Fruit fly (Drosophila melanogaster) whole organism, embryonic: ENCODE data around the gene Art8.

Experiments used
- Bgb ChIP-seq: fragments of 200-800 bp; sonication (Bioruptor generic); IDR thresholded peaks from 2 replicates; pipeline ENCODE4 v1.3.6; 2022; ENCODE audit warnings: missing biosample characterization, missing genetic modification characterization; ENCODE audit not compliant: partially characterized antibody
- C15 ChIP-seq: fragments of 200-800 bp; sonication (Bioruptor generic); IDR thresholded peaks from 3 replicates; pipeline ENCODE4 v1.3.6; 2022; ENCODE audit warnings: missing biosample characterization, missing genetic modification characterization
- CG11085 ChIP-seq: fragments of 200-800 bp; sonication (Bioruptor generic); IDR thresholded peaks from 2 replicates; pipeline ENCODE4 v1.3.6; 2022; ENCODE audit warnings: missing biosample characterization, missing genetic modification characterization
- CG12659 ChIP-seq: fragments of 200-800 bp; sonication (Bioruptor generic); optimal IDR thresholded peaks from 3 replicates; lab custom pipeline; 2017; ENCODE audit warnings: mild to moderate bottlenecking, missing biosample characterization, missing genetic modification reagents, missing genetic modification characterization
- CG13424 ChIP-seq: fragments of 200-800 bp; sonication (Bioruptor generic); optimal IDR thresholded peaks from 2 replicates; lab custom pipeline; 2019; ENCODE audit warnings: missing biosample characterization, mild to moderate bottlenecking, missing genetic modification characterization, moderate library complexity
- CG14860 ChIP-seq: fragments of 200-800 bp; sonication (Bioruptor generic); IDR thresholded peaks from 3 replicates; pipeline ENCODE4 v1.3.6; 2022; ENCODE audit warnings: missing biosample characterization, missing genetic modification characterization; ENCODE audit not compliant: partially characterized antibody
- CG14965 ChIP-seq: fragments of 200-800 bp; sonication (Bioruptor generic); optimal IDR thresholded peaks from 2 replicates; lab custom pipeline; 2016; ENCODE audit warnings: missing biosample characterization, missing genetic modification characterization, borderline replicate concordance
- CG15269 ChIP-seq: fragments of 200-800 bp; sonication (Bioruptor generic); optimal IDR thresholded peaks from 2 replicates; lab custom pipeline; 2018; ENCODE audit warnings: missing biosample characterization, mild to moderate bottlenecking, missing genetic modification characterization, moderate library complexity
- CG17829 ChIP-seq: fragments of 200-800 bp; optimal IDR thresholded peaks from 2 replicates; lab custom pipeline; 2019; ENCODE audit warnings: missing biosample characterization, mild to moderate bottlenecking, missing genetic modification characterization, moderate library complexity
- CG2116 ChIP-seq: fragments of 200-800 bp; sonication (Bioruptor generic); optimal IDR thresholded peaks from 3 replicates; lab custom pipeline; 2018; ENCODE audit warnings: missing biosample characterization, mild to moderate bottlenecking, missing genetic modification characterization
- CG30403 ChIP-seq: fragments of 200-800 bp; sonication (Bioruptor generic); optimal IDR thresholded peaks from 3 replicates; lab custom pipeline; 2016; ENCODE audit warnings: missing biosample characterization, missing genetic modification characterization
- CG3163 ChIP-seq: fragments of 200-800 bp; sonication (Bioruptor generic); optimal IDR thresholded peaks from 3 replicates; lab custom pipeline; 2016; ENCODE audit warnings: missing biosample characterization, missing genetic modification characterization
- CG32532 ChIP-seq: fragments of 200-800 bp; sonication (Bioruptor generic); IDR thresholded peaks from 2 replicates; pipeline ENCODE4 v1.3.6; 2022; ENCODE audit warnings: missing biosample characterization, missing genetic modification characterization
- CG3407 ChIP-seq: fragments of 200-800 bp; sonication (Bioruptor generic); optimal IDR thresholded peaks from 2 replicates; lab custom pipeline; 2018; ENCODE audit warnings: missing biosample characterization, mild to moderate bottlenecking, missing genetic modification characterization
- CG3838 ChIP-seq: fragments of 200-800 bp; sonication (Bioruptor generic); optimal IDR thresholded peaks from 3 replicates; lab custom pipeline; 2016; ENCODE audit warnings: missing biosample characterization, missing genetic modification characterization
- CG43689 ChIP-seq: fragments of 200-800 bp; sonication (Bioruptor generic); IDR thresholded peaks from 2 replicates; pipeline ENCODE4 v1.3.6; 2022; ENCODE audit warnings: missing biosample characterization, missing genetic modification characterization
- CG4424 ChIP-seq: fragments of 200-800 bp; sonication (Bioruptor generic); optimal IDR thresholded peaks from 3 replicates; lab custom pipeline; 2016; ENCODE audit warnings: missing biosample characterization, missing genetic modification characterization
- CG4617 ChIP-seq: fragments of 200-800 bp; sonication (Bioruptor generic); optimal IDR thresholded peaks from 3 replicates; lab custom pipeline; 2016; ENCODE audit warnings: missing biosample characterization, missing genetic modification characterization, borderline replicate concordance
- CG5953 ChIP-seq: fragments of 200-800 bp; sonication (Bioruptor generic); IDR thresholded peaks from 2 replicates; pipeline ENCODE4 v1.3.6; 2022; ENCODE audit warnings: missing biosample characterization, missing genetic modification characterization
- CG6175 ChIP-seq: fragments of 200-800 bp; sonication (Bioruptor generic); IDR thresholded peaks from 3 replicates; pipeline ENCODE4 v1.3.6; 2022; ENCODE audit warnings: missing biosample characterization, missing genetic modification characterization
- CG6254 ChIP-seq: fragments of 200-800 bp; sonication (Bioruptor generic); optimal IDR thresholded peaks from 3 replicates; lab custom pipeline; 2017; ENCODE audit warnings: mild to moderate bottlenecking, missing biosample characterization, missing genetic modification reagents, missing genetic modification characterization
- CG7745 ChIP-seq: fragments of 200-800 bp; sonication (Bioruptor generic); optimal IDR thresholded peaks from 2 replicates; lab custom pipeline; 2018; ENCODE audit warnings: missing biosample characterization, mild to moderate bottlenecking, missing genetic modification characterization, moderate library complexity
- CG9797 ChIP-seq: fragments of 200-800 bp; sonication (Bioruptor generic); optimal IDR thresholded peaks from 3 replicates; lab custom pipeline; 2018; ENCODE audit warnings: missing biosample characterization, mild to moderate bottlenecking, missing genetic modification characterization
- CHES-1-like ChIP-seq: fragments of 200-800 bp; sonication (Bioruptor generic); optimal IDR thresholded peaks from 2 replicates; lab custom pipeline; 2016; ENCODE audit warnings: missing biosample characterization, missing genetic modification characterization
- Ets97D ChIP-seq: fragments of 200-800 bp; sonication (Bioruptor generic); optimal IDR thresholded peaks from 3 replicates; lab custom pipeline; 2016; ENCODE audit warnings: missing biosample characterization, missing genetic modification characterization
- Fer3 ChIP-seq: fragments of 200-800 bp; sonication (Bioruptor generic); optimal IDR thresholded peaks from 2 replicates; lab custom pipeline; 2018; ENCODE audit warnings: missing biosample characterization, mild to moderate bottlenecking, missing genetic modification characterization, moderate library complexity
- HLH54F ChIP-seq: fragments of 200-800 bp; sonication (Bioruptor generic); optimal IDR thresholded peaks from 3 replicates; lab custom pipeline; 2016; ENCODE audit warnings: missing biosample characterization, missing genetic modification characterization
- Hr3 ChIP-seq: fragments of 200-800 bp; sonication (Bioruptor generic); optimal IDR thresholded peaks from 3 replicates; lab custom pipeline; 2016; ENCODE audit warnings: missing biosample characterization, missing genetic modification characterization
- Hr39 ChIP-seq: fragments of >200 bp; optimal IDR thresholded peaks from 2 replicates; lab custom pipeline; 2017
- Lhr ChIP-seq: fragments of 200-800 bp; sonication (Bioruptor generic); optimal IDR thresholded peaks from 3 replicates; lab custom pipeline; 2017; ENCODE audit warnings: mild to moderate bottlenecking, missing biosample characterization, missing genetic modification reagents, missing genetic modification characterization
- Myb ChIP-seq: fragments of 200-800 bp; sonication (Bioruptor generic); optimal IDR thresholded peaks from 2 replicates; lab custom pipeline; 2016; ENCODE audit warnings: missing biosample characterization, missing genetic modification characterization
- NC2α ChIP-seq: fragments of 200-800 bp; sonication (Bioruptor generic); optimal IDR thresholded peaks from 2 replicates; lab custom pipeline; 2016; ENCODE audit warnings: missing biosample characterization, missing genetic modification characterization
- NFAT ChIP-seq: fragments of 200-800 bp; sonication (Bioruptor generic); IDR thresholded peaks from 2 replicates; pipeline ENCODE4 v1.3.6; 2022; ENCODE audit warnings: missing biosample characterization, missing genetic modification characterization
- Oli ChIP-seq: fragments of 200-800 bp; sonication (Bioruptor generic); optimal IDR thresholded peaks from 2 replicates; lab custom pipeline; 2018; ENCODE audit warnings: missing biosample characterization, mild to moderate bottlenecking, missing genetic modification characterization, moderate library complexity
- PHDP ChIP-seq: fragments of 200-800 bp; sonication (Bioruptor generic); optimal IDR thresholded peaks from 3 replicates; lab custom pipeline; 2018; ENCODE audit warnings: missing biosample characterization, mild to moderate bottlenecking, missing genetic modification characterization, moderate library complexity
- Ravus ChIP-seq: fragments of 200-800 bp; sonication (Bioruptor generic); IDR thresholded peaks from 2 replicates; pipeline ENCODE4 v1.3.6; 2022; ENCODE audit warnings: missing biosample characterization, missing genetic modification characterization
- Six4 ChIP-seq: fragments of 200-800 bp; sonication (Bioruptor generic); optimal IDR thresholded peaks from 2 replicates; lab custom pipeline; 2016; ENCODE audit warnings: missing biosample characterization, missing genetic modification characterization
- Sry-δ ChIP-seq: fragments of 200-800 bp; sonication (Bioruptor generic); optimal IDR thresholded peaks from 2 replicates; lab custom pipeline; 2016; ENCODE audit warnings: missing biosample characterization, missing genetic modification characterization
- Ssrp ChIP-seq: fragments of 200-800 bp; sonication (Bioruptor generic); optimal IDR thresholded peaks from 2 replicates; lab custom pipeline; 2018; ENCODE audit warnings: missing biosample characterization, mild to moderate bottlenecking, missing genetic modification characterization, moderate library complexity
- Stat92E ChIP-seq, 3 experiments: fragments of >200 bp in 2 of 3; fragments of 200-800 bp in 1 of 3; sonication (Bioruptor generic) in 1 of 3; optimal IDR thresholded peaks; 2 replicates each; lab custom pipeline; 2017 to 2019; ENCODE audit warnings: missing biosample characterization in 3 of 3, missing genetic modification characterization in 3 of 3, mild to moderate bottlenecking in 1 of 3, moderate library complexity in 1 of 3
- Tbp ChIP-seq: fragments of >200 bp; optimal IDR thresholded peaks from 2 replicates; lab custom pipeline; 2018; ENCODE audit warnings: missing biosample characterization, missing genetic modification characterization
- abd-A ChIP-seq: fragments of 200-800 bp; sonication (Bioruptor generic); optimal IDR thresholded peaks from 3 replicates; lab custom pipeline; 2019; ENCODE audit warnings: missing biosample characterization, mild to moderate bottlenecking, missing genetic modification characterization, moderate library complexity
- crc ChIP-seq: fragments of 200-800 bp; sonication (Bioruptor generic); optimal IDR thresholded peaks from 2 replicates; lab custom pipeline; 2016; ENCODE audit warnings: missing biosample characterization, missing genetic modification characterization
- eve ChIP-seq, 2 experiments: fragments of >200 bp; optimal IDR thresholded peaks; 2 replicates each; lab custom pipeline; 2017; ENCODE audit warnings: missing biosample characterization in 2 of 2, missing genetic modification characterization in 2 of 2
- ken ChIP-seq: fragments of 200-800 bp; sonication (Bioruptor generic); IDR thresholded peaks from 3 replicates; pipeline ENCODE4 v1.3.6; 2022; ENCODE audit warnings: missing biosample characterization, missing genetic modification characterization
- knrl ChIP-seq: fragments of 200-800 bp; sonication (Bioruptor generic); IDR thresholded peaks from 3 replicates; pipeline ENCODE4 v1.3.6; 2022; ENCODE audit warnings: missing biosample characterization, missing genetic modification characterization; ENCODE audit not compliant: partially characterized antibody
- pzg ChIP-seq: fragments of 200-800 bp; sonication (Bioruptor generic); optimal IDR thresholded peaks from 3 replicates; lab custom pipeline; 2018; ENCODE audit warnings: missing biosample characterization, mild to moderate bottlenecking, missing genetic modification characterization, moderate library complexity
- sc ChIP-seq, 3 experiments: fragments of >200 bp in 2 of 3; fragments of 200-800 bp in 1 of 3; sonication (Bioruptor generic) in 1 of 3; optimal IDR thresholded peaks; 2 replicates in 2 of 3; 3 replicates in 1 of 3; lab custom pipeline; 2017; ENCODE audit warnings: mild to moderate bottlenecking in 1 of 3, missing biosample characterization in 1 of 3, missing genetic modification characterization in 1 of 3, missing genetic modification reagents in 1 of 3
- schlank ChIP-seq: fragments of 200-800 bp; sonication (Bioruptor generic); optimal IDR thresholded peaks from 2 replicates; lab custom pipeline; 2018; ENCODE audit warnings: missing biosample characterization, mild to moderate bottlenecking, missing genetic modification characterization
- scrt ChIP-seq: fragments of 200-800 bp; sonication (Bioruptor generic); optimal IDR thresholded peaks from 2 replicates; lab custom pipeline; 2018; ENCODE audit warnings: missing biosample characterization, mild to moderate bottlenecking, missing genetic modification characterization, moderate library complexity
- twi ChIP-seq: fragments of 200-800 bp; optimal IDR thresholded peaks from 2 replicates; lab custom pipeline; 2019; ENCODE audit warnings: missing biosample characterization, mild to moderate bottlenecking, missing genetic modification characterization, moderate library complexity

Art8 gene

DNA sequence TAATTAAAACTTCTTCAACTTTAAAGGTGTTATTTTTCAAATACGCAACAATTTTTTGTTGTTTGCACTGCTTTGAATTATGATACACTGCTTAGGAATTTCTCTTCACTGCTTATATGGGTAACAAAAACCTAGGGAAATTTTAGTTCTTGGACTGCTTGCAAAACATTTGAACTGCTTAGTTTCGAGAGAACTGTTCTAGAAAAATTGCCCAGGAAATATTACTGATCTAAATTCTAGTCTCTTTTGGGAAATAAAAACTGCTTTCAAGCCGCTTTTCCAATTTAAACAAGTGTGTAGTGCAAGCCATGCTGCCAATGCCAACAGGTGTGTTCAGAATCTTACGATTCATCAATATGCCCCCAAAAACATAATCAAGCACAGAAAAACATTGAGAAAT is 46.4 kb downstream of the Art8 start (continued):
- TF ChIP-seq Ets97D (peak; percentile 88), schlank (tag; lab: Kevin White, UChicago) (no peak), Myb (GFP tag; lab: Kevin White, UChicago) (peak; percentile 54), twi (tag; lab: Kevin White, UChicago) (no peak), Bgb (no peak), CG14965 (GFP tag; lab: Kevin White, UChicago) (no peak), C15 (GFP tag; lab: Robert Waterston, UW) (no peak), CHES-1-like (GFP tag; lab: Kevin White, UChicago) (no peak), Hr3 (GFP tag; lab: Kevin White, UChicago) (no peak), Stat92E (GFP tag; optimal IDR thresholded peaks at IDR 0.05; lab: Kevin White, UChicago) (no peak), Ssrp (tag; lab: Kevin White, UChicago) (peak; percentile 1), CG13424 (tag; lab: Kevin White, UChicago) (peak; percentile 32), CG11085 (no peak), CG12659 (GFP tag; lab: Kevin White, UChicago) (peak; percentile 42), Hr39 (lab: Kevin White, UChicago) (no peak), CG7745 (tag; lab: Kevin White, UChicago) (no peak), CG3838 (no peak), CG17829 (tag; lab: Kevin White, UChicago) (peak; percentile 61), Tbp (GFP tag; lab: Kevin White, UChicago) (no peak), CG2116 (GFP tag; lab: Kevin White, UChicago) (no peak), sc (optimal IDR thresholded peaks at IDR 0.05; lab: Kevin White, UChicago) (no peak), sc (GFP tag; optimal IDR thresholded peaks at IDR 0.05; lab: Kevin White, UChicago) (no peak), knrl (GFP tag; lab: Robert Waterston, UW) (peak; percentile 64; the same call in 1 of the 3 replicates), CG9797 (no peak), ken (GFP tag; lab: Robert Waterston, UW) (no peak), NC2α (GFP tag; lab: Kevin White, UChicago) (no peak), eve (GFP tag; optimal IDR thresholded peaks at IDR 0.05; lab: Kevin White, UChicago) (no peak), Oli (no peak), Lhr (peak; percentile 59), CG4424 (GFP tag; lab: Kevin White, UChicago) (no peak), CG30403 (GFP tag; lab: Kevin White, UChicago) (no peak), CG3163 (GFP tag; lab: Kevin White, UChicago) (no peak), abd-A (no peak), Ravus (GFP tag; lab: Robert Waterston, UW) (no peak), NFAT (GFP tag; lab: Robert Waterston, UW) (no peak), CG6254 (no peak), Sry-δ (GFP tag; lab: Kevin White, UChicago) (no peak), HLH54F (GFP tag; lab: Kevin White, UChicago) (no peak), Fer3 (tag; lab: Kevin White, UChicago) (peak; percentile 16), Six4 (GFP tag; lab: Kevin White, UChicago) (no peak), crc (no peak), CG32532 (no peak), CG6175 (GFP tag; lab: Robert Waterston, UW) (no peak), CG5953 (GFP tag; lab: Robert Waterston, UW) (no peak), CG4617 (no peak), CG14860 (GFP tag; lab: Robert Waterston, UW) (no peak), scrt (peak; percentile 75), PHDP (no peak), CG43689 (GFP tag; lab: Robert Waterston, UW) (no peak), pzg (GFP tag; lab: Kevin White, UChicago) (peak; percentile 9), CG3407 (GFP tag; lab: Kevin White, UChicago) (no peak), CG15269 (tag; lab: Kevin White, UChicago) (no peak)
